Worm (Caenorhabditis elegans) whole organism, L2 larva: Measurements from ENCODE around the gene Y69E1A.4.
"Not testable (repeated sequence)": the region's sequence is repeated elsewhere in the genome, so short reads cannot be mapped to it uniquely, and the experiment has no call there.

ENCODE experiments used
- C34F6.9 ChIP-seq: fragments of 150-350 bp; optimal IDR thresholded peaks from 2 replicates; lab custom pipeline; 2014; ENCODE audit warnings: missing biosample characterization, missing genetic modification characterization
- R02D3.7 ChIP-seq: fragments of 150-350 bp; optimal IDR thresholded peaks from 2 replicates; lab custom pipeline; 2014; ENCODE audit warnings: missing biosample characterization, missing genetic modification characterization
- Y55F3AM.14 ChIP-seq: fragments of 200-800 bp; sonication (Bioruptor generic); optimal IDR thresholded peaks from 2 replicates; lab custom pipeline; 2018; ENCODE audit warnings: mild to moderate bottlenecking, missing genetic modification characterization, missing compliant biosample characterization
- ZK546.5 ChIP-seq: sonication (generic microtip); optimal IDR thresholded peaks from 2 replicates; lab custom pipeline; 2017; ENCODE audit warnings: missing biosample characterization, missing genetic modification characterization
- alr-1 ChIP-seq: fragments of 150-350 bp; optimal IDR thresholded peaks from 2 replicates; lab custom pipeline; 2014; ENCODE audit warnings: missing biosample characterization, missing genetic modification characterization
- ama-1 ChIP-seq: fragments of 150-350 bp; optimal IDR thresholded peaks from 2 replicates; lab custom pipeline; 2018; ENCODE audit warnings: inconsistent platforms
- blmp-1 ChIP-seq: sonication (generic microtip); optimal IDR thresholded peaks from 2 replicates; lab custom pipeline; 2017; ENCODE audit warnings: missing genetic modification characterization, mild to moderate bottlenecking, missing compliant biosample characterization, antibody characterized with exemption, moderate library complexity; ENCODE audit not compliant: insufficient read depth
- ceh-82 ChIP-seq: fragments of 150-350 bp; optimal IDR thresholded peaks from 2 replicates; lab custom pipeline; 2014; ENCODE audit warnings: missing biosample characterization, missing genetic modification characterization
- crh-2 ChIP-seq: sonication (generic microtip); optimal IDR thresholded peaks from 2 replicates; lab custom pipeline; 2017; ENCODE audit warnings: missing biosample characterization, missing genetic modification characterization
- dmd-4 ChIP-seq: sonication (generic microtip); optimal IDR thresholded peaks from 2 replicates; lab custom pipeline; 2017; ENCODE audit warnings: missing biosample characterization, missing genetic modification characterization
- egl-27 ChIP-seq: sonication (generic microtip); optimal IDR thresholded peaks from 3 replicates; lab custom pipeline; 2017; ENCODE audit warnings: missing biosample characterization, missing genetic modification reagents, missing genetic modification characterization
- fos-1 ChIP-seq: fragments of 150-350 bp; optimal IDR thresholded peaks from 2 replicates; lab custom pipeline; 2014; ENCODE audit warnings: missing biosample characterization, missing genetic modification characterization
- gmeb-1 ChIP-seq: fragments of 150-350 bp; optimal IDR thresholded peaks from 2 replicates; lab custom pipeline; 2014; ENCODE audit warnings: missing biosample characterization, missing genetic modification characterization
- lin-13 ChIP-seq: fragments of 150-350 bp; optimal IDR thresholded peaks from 2 replicates; lab custom pipeline; 2014; ENCODE audit warnings: missing biosample characterization, missing genetic modification reagents, missing genetic modification characterization
- lin-39 ChIP-seq: fragments of 150-350 bp; optimal IDR thresholded peaks from 2 replicates; lab custom pipeline; 2014; ENCODE audit warnings: missing biosample characterization, missing genetic modification reagents, missing genetic modification characterization
- lsy-2 ChIP-seq, 2 experiments: fragments of 150-350 bp in 1 of 2; sonication (generic microtip) in 1 of 2; optimal IDR thresholded peaks; 2 replicates each; lab custom pipeline; 2014 to 2017; ENCODE audit warnings: missing biosample characterization in 2 of 2, missing genetic modification characterization in 2 of 2
- mab-5 ChIP-seq: fragments of 150-350 bp; optimal IDR thresholded peaks from 2 replicates; lab custom pipeline; 2014; ENCODE audit warnings: missing biosample characterization, missing genetic modification characterization
- mdl-1 ChIP-seq, 2 experiments: fragments of 150-350 bp in 1 of 2; sonication (generic microtip) in 1 of 2; optimal IDR thresholded peaks; 2 replicates each; lab custom pipeline; 2017; ENCODE audit warnings: missing biosample characterization in 2 of 2, missing genetic modification characterization in 2 of 2
- nhr-10 ChIP-seq: sonication (generic microtip); optimal IDR thresholded peaks from 2 replicates; lab custom pipeline; 2017; ENCODE audit warnings: missing biosample characterization, missing genetic modification characterization
- nhr-11 ChIP-seq: fragments of 150-350 bp; optimal IDR thresholded peaks from 2 replicates; lab custom pipeline; 2014; ENCODE audit warnings: missing biosample characterization, missing genetic modification characterization
- nhr-12 ChIP-seq: fragments of 150-350 bp; optimal IDR thresholded peaks from 2 replicates; lab custom pipeline; 2014; ENCODE audit warnings: missing biosample characterization, missing genetic modification characterization
- nhr-129 ChIP-seq: fragments of 150-350 bp; optimal IDR thresholded peaks from 2 replicates; lab custom pipeline; 2014; ENCODE audit warnings: missing biosample characterization, missing genetic modification characterization
- nhr-21 ChIP-seq: fragments of 150-350 bp; optimal IDR thresholded peaks from 2 replicates; lab custom pipeline; 2014; ENCODE audit warnings: missing biosample characterization, missing genetic modification characterization
- nhr-237 ChIP-seq: fragments of 150-350 bp; optimal IDR thresholded peaks from 2 replicates; lab custom pipeline; 2014; ENCODE audit warnings: missing biosample characterization, missing genetic modification characterization
- nhr-77 ChIP-seq: fragments of 150-350 bp; optimal IDR thresholded peaks from 2 replicates; lab custom pipeline; 2014; ENCODE audit warnings: missing biosample characterization, missing genetic modification characterization
- peb-1 ChIP-seq: fragments of 150-350 bp; optimal IDR thresholded peaks from 2 replicates; lab custom pipeline; 2014; ENCODE audit warnings: missing biosample characterization, missing genetic modification characterization
- skn-1 ChIP-seq: sonication (generic microtip); optimal IDR thresholded peaks from 2 replicates; lab custom pipeline; 2017; ENCODE audit warnings: missing biosample characterization, missing genetic modification characterization
- sma-3 ChIP-seq: sonication (generic microtip); optimal IDR thresholded peaks from 2 replicates; lab custom pipeline; 2016; ENCODE audit warnings: missing genetic modification reagents, missing genetic modification characterization, missing compliant biosample characterization
- sma-9 ChIP-seq, 2 experiments: fragments of 150-350 bp in 1 of 2; sonication (generic microtip) in 1 of 2; optimal IDR thresholded peaks; 2 replicates each; lab custom pipeline; 2014 to 2016; ENCODE audit warnings: missing genetic modification characterization in 2 of 2, mild to moderate bottlenecking in 1 of 2, missing biosample characterization in 1 of 2, missing compliant biosample characterization in 1 of 2, missing genetic modification reagents in 1 of 2, moderate library complexity in 1 of 2
- snpc-4 ChIP-seq: fragments of 150-350 bp; optimal IDR thresholded peaks from 2 replicates; lab custom pipeline; 2014; ENCODE audit warnings: missing biosample characterization, missing genetic modification characterization
- unc-39 ChIP-seq: fragments of 150-350 bp; optimal IDR thresholded peaks from 2 replicates; lab custom pipeline; 2014; ENCODE audit warnings: missing biosample characterization, missing genetic modification characterization
- unc-62 ChIP-seq: fragments of 150-350 bp; optimal IDR thresholded peaks from 2 replicates; lab custom pipeline; 2014; ENCODE audit warnings: missing biosample characterization, missing genetic modification reagents, missing genetic modification characterization
- zag-1 ChIP-seq: fragments of 150-350 bp; optimal IDR thresholded peaks from 2 replicates; lab custom pipeline; 2014; ENCODE audit warnings: missing biosample characterization, missing genetic modification characterization
- ztf-11 ChIP-seq: sonication (generic microtip); optimal IDR thresholded peaks from 2 replicates; lab custom pipeline; 2017; ENCODE audit warnings: missing biosample characterization, missing genetic modification characterization
- ztf-4 ChIP-seq: fragments of 150-350 bp; optimal IDR thresholded peaks from 2 replicates; lab custom pipeline; 2014; ENCODE audit warnings: missing biosample characterization, missing genetic modification characterization

Y69E1A.4 gene

ce11 chrIV:10985568-10986035, 30.5 kb downstream of the Y69E1A.4 start, which contains the start of gene cyb-2.1:
Gene cyb-2.1, plus strand, starts transcription at chrIV:10985985.
- no peak for TF ChIP-seq C34F6.9
- no peak for TF ChIP-seq nhr-12
- TF ChIP-seq nhr-237 (tag; lab: Kevin White, UChicago) = no peak
- no peak for TF ChIP-seq egl-27 (tag; lab: Kevin White, UChicago)
- no peak for TF ChIP-seq ceh-82 (tag; lab: Kevin White, UChicago)
- no peak for TF ChIP-seq skn-1 (tag; lab: Kevin White, UChicago)
- no peak for TF ChIP-seq peb-1 (tag; lab: Kevin White, UChicago)
- no peak for TF ChIP-seq nhr-77 (tag; lab: Kevin White, UChicago)
- TF ChIP-seq fos-1 (tag; lab: Kevin White, UChicago) = no peak
- TF ChIP-seq ama-1 = no peak
- TF ChIP-seq snpc-4 (tag; lab: Kevin White, UChicago) = no peak
- TF ChIP-seq zag-1 = no peak
- TF ChIP-seq nhr-129 (tag; lab: Kevin White, UChicago) = no peak
- TF ChIP-seq gmeb-1 (tag; lab: Kevin White, UChicago) = no peak
- TF ChIP-seq nhr-10 (tag; lab: Kevin White, UChicago) = no peak
- no peak for TF ChIP-seq unc-62
- TF ChIP-seq, all 48 proteins: peak for 0

- TF ChIP-seq fos-1 (tag; lab: Kevin White, UChicago); Y55F3AM.14 (GFP tag; lab: Kevin White, UChicago); lsy-2 (tag; optimal IDR thresholded peaks at IDR 0.05; lab: Kevin White, UChicago): not testable (repeated sequence)
Observed at ce11 chrIV:10987342-10987945, 32.4 kb downstream of the Y69E1A.4 start, which contains the start of gene Y43E12A.3. Gene Y43E12A.3, plus strand, starts transcription at chrIV:10987895.

ce11 chrIV:10990699-10991098, 35.6 kb downstream of the Y69E1A.4 start, which contains the start of gene F13H10.5:
Gene F13H10.5, plus strand, starts transcription at chrIV:10990999.
- TF ChIP-seq ZK546.5 (no peak), alr-1 (tag; lab: Kevin White, UChicago) (no peak), ztf-4 (tag; lab: Kevin White, UChicago) (no peak), nhr-77 (tag; lab: Kevin White, UChicago) (no peak), lsy-2 (tag; optimal IDR thresholded peaks at IDR 0.05; lab: Kevin White, UChicago) (no peak), sma-3 (GFP tag; lab: Kevin White, UChicago) (no peak), blmp-1 (tag; lab: Kevin White, UChicago) (no peak), sma-9 (GFP tag; optimal IDR thresholded peaks at IDR 0.05; lab: Kevin White, UChicago) (no peak), sma-9 (tag; optimal IDR thresholded peaks at IDR 0.05; lab: Kevin White, UChicago) (no peak), mdl-1 (tag; optimal IDR thresholded peaks at IDR 0.05; lab: Kevin White, UChicago) (no peak), fos-1 (tag; lab: Kevin White, UChicago) (no peak), crh-2 (tag; lab: Kevin White, UChicago) (no peak), skn-1 (tag; lab: Kevin White, UChicago) (no peak), R02D3.7 (no peak), gmeb-1 (tag; lab: Kevin White, UChicago) (no peak), nhr-11 (tag; lab: Kevin White, UChicago) (no peak), snpc-4 (tag; lab: Kevin White, UChicago) (no peak), nhr-12 (no peak), nhr-237 (tag; lab: Kevin White, UChicago) (no peak)

ce11 chrIV:11001614-11002013, 46.6 kb downstream of the Y69E1A.4 start, which contains the start of gene F13H10.9:
Gene F13H10.9, plus strand, starts transcription at chrIV:11001914.
- TF ChIP-seq zag-1 (no peak), sma-3 (GFP tag; lab: Kevin White, UChicago) (no peak), fos-1 (tag; lab: Kevin White, UChicago) (no peak), nhr-21 (tag; lab: Kevin White, UChicago) (no peak), mab-5 (no peak), dmd-4 (tag; lab: Kevin White, UChicago) (no peak), nhr-11 (tag; lab: Kevin White, UChicago) (no peak), lin-13 (GFP tag; lab: Kevin White, UChicago) (no peak), lin-39 (tag; lab: Kevin White, UChicago) (no peak), unc-39 (tag; lab: Kevin White, UChicago) (no peak), ztf-11 (no peak), lsy-2 (tag; optimal IDR thresholded peaks at IDR 0.05; lab: Kevin White, UChicago) (no peak), egl-27 (tag; lab: Kevin White, UChicago) (no peak), nhr-237 (tag; lab: Kevin White, UChicago) (no peak), mdl-1 (tag; optimal IDR thresholded peaks at IDR 0.05; lab: Kevin White, UChicago) (no peak), crh-2 (tag; lab: Kevin White, UChicago) (no peak)
